Worm (Caenorhabditis elegans) whole organism, L1 larva: Measurements from ENCODE around the gene srj-23.

Experiments
- alr-1 ChIP-seq: fragments of 200-800 bp; sonication (Bioruptor generic); optimal IDR thresholded peaks from 2 replicates; lab custom pipeline; 2018; ENCODE audit warnings: borderline replicate concordance, mild to moderate bottlenecking, missing genetic modification characterization, missing compliant biosample characterization
- ces-1 ChIP-seq: fragments of 150-350 bp; optimal IDR thresholded peaks from 2 replicates; lab custom pipeline; 2014; ENCODE audit warnings: missing biosample characterization, missing genetic modification reagents, missing genetic modification characterization
- efl-1 ChIP-seq, 4 experiments: fragments of 150-350 bp; optimal IDR thresholded peaks in 3 of 4; peaks in 1 of 4; 1 replicate in 1 of 4; 2 replicates in 3 of 4; lab custom pipeline; 2014; ENCODE audit warnings: missing biosample characterization in 2 of 4, missing genetic modification characterization in 2 of 4, missing genetic modification reagents in 2 of 4
- mdl-1 ChIP-seq, 2 experiments: fragments of 150-350 bp; optimal IDR thresholded peaks; 2 replicates each; lab custom pipeline; 2014 to 2017; ENCODE audit warnings: missing biosample characterization in 2 of 2, missing genetic modification characterization in 2 of 2, inconsistent platforms in 1 of 2
- nhr-11 ChIP-seq: fragments of 150-350 bp; optimal IDR thresholded peaks from 2 replicates; lab custom pipeline; 2014; ENCODE audit warnings: missing biosample characterization, missing genetic modification characterization
- nhr-28 ChIP-seq: fragments of 150-350 bp; optimal IDR thresholded peaks from 2 replicates; lab custom pipeline; 2014; ENCODE audit warnings: missing biosample characterization, missing genetic modification characterization
- nhr-76 ChIP-seq: sonication (generic microtip); optimal IDR thresholded peaks from 2 replicates; lab custom pipeline; 2017; ENCODE audit warnings: missing biosample characterization, missing genetic modification characterization
- snu-23 ChIP-seq: sonication (generic microtip); optimal IDR thresholded peaks from 2 replicates; lab custom pipeline; 2016; ENCODE audit warnings: missing genetic modification characterization, missing compliant biosample characterization
- unc-62 ChIP-seq: fragments of 150-350 bp; optimal IDR thresholded peaks from 2 replicates; lab custom pipeline; 2014; ENCODE audit warnings: missing biosample characterization, missing genetic modification reagents, missing genetic modification characterization

DNA sequence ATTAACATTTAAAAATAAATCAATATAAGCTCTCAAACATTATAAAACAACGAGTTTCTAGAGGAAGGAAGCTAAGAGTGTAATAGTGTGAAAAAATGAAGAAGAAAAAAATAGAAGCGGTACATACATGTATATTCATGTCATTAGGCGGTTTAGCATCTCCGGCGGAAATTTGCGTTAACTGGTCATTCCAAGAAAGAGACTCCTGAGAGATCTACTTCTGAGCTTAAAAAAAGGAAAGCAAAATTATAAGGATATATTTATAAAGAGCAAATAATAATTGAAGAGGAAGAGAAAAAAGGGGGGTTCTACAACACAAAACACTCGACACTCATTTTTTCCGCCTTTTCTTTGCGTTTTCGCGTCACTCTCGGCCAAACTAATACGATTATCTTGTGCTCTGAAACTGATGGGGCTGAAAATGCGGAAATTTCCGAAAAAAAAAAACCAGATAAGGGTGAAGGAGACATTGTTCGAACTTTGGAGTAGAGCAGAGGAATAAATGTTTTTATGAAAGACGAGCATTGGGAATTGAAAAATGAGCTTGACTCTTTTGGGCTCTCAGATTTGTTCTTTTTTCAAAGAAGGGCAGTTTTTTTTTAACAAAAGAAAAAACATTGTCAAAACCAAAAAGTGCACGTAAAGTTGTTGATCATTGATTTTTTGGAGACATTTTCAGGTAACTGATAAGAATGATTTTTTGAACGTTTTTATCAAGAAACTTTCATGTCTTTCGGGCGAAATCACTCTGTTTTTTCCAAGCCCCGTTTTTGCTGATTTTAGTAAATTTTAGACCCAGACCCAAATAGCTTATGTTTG, 36.6 kb upstream of the srj-23 start:
- no peak for TF ChIP-seq nhr-11 (tag; lab: Kevin White, UChicago)
- no peak for TF ChIP-seq nhr-76
- no peak for TF ChIP-seq snu-23
- TF ChIP-seq unc-62 (GFP tag; lab: Kevin White, UChicago): no peak
- no peak for TF ChIP-seq mdl-1 (tag; optimal IDR thresholded peaks at IDR 0.05; lab: Kevin White, UChicago)
- TF ChIP-seq nhr-28 (tag; lab: Kevin White, UChicago): no peak
- TF ChIP-seq ces-1 (GFP tag; lab: Kevin White, UChicago): no peak
- TF ChIP-seq efl-1 (optimal IDR thresholded peaks at IDR 0.05; lab: Kevin White, UChicago): no peak
- no peak for TF ChIP-seq efl-1 (GFP tag; optimal IDR thresholded peaks at IDR 0.05 in 1 of 2; lab: Kevin White, UChicago)
- TF ChIP-seq alr-1: no peak
